Worm (Caenorhabditis elegans): ENCODE measurements around the gene Y71H2AM.29.
"Not testable (repeated sequence)": the region's sequence is repeated elsewhere in the genome, so short reads cannot be mapped to it uniquely, and the experiment has no call there.

The Y71H2AM.29 gene

ce11 chrIII:2881117-2881516, 48.5 kb downstream of the Y71H2AM.29 start:
- TF ChIP-seq dve-1 (tag; optimal IDR thresholded peaks at IDR 0.05) (no peak), nhr-232 (tag; optimal IDR thresholded peaks at IDR 0.05) (no peak), ceh-2 (tag; optimal IDR thresholded peaks at IDR 0.05) (no peak)

ce11 chrIII:2881989-2882388, 49.4 kb downstream of the Y71H2AM.29 start, which contains the start of gene F56F11.2:
Gene F56F11.2, plus strand, starts transcription at chrIII:2882289.
- not testable (repeated sequence) for TF ChIP-seq ceh-48 (tag; optimal IDR thresholded peaks at IDR 0.05); ceh-2 (tag; optimal IDR thresholded peaks at IDR 0.05); fkh-10 (GFP tag; optimal IDR thresholded peaks at IDR 0.05)

All from whole organism, late embryonic.